Fruit fly (Drosophila melanogaster) whole organism, pupa: ENCODE results near the gene CG14147.

Experiments used
- CG10348 ChIP-seq: fragments of 200-800 bp; sonication (Bioruptor generic); IDR thresholded peaks from 2 replicates; pipeline ENCODE4 v1.3.6; 2022; ENCODE audit warnings: missing biosample characterization, missing genetic modification characterization
- CG12605 ChIP-seq: fragments of 200-800 bp; sonication (Bioruptor generic); IDR thresholded peaks from 2 replicates; pipeline ENCODE4 v1.3.6; 2022; ENCODE audit warnings: missing biosample characterization, missing genetic modification characterization
- CG13204 ChIP-seq: fragments of 200-800 bp; sonication (Bioruptor generic); optimal IDR thresholded peaks from 2 replicates; lab custom pipeline; 2018; ENCODE audit warnings: missing biosample characterization, mild to moderate bottlenecking, missing genetic modification characterization, moderate library complexity
- CG14655 ChIP-seq: fragments of 200-800 bp; sonication (Bioruptor generic); optimal IDR thresholded peaks from 3 replicates; lab custom pipeline; 2017; ENCODE audit warnings: mild to moderate bottlenecking, missing biosample characterization, missing genetic modification reagents, missing genetic modification characterization
- CG32121 ChIP-seq: fragments of 200-800 bp; sonication (Bioruptor generic); IDR thresholded peaks from 2 replicates; pipeline ENCODE4 v1.3.6; 2022; ENCODE audit warnings: missing biosample characterization, missing genetic modification characterization
- CG4496 ChIP-seq: fragments of 200-800 bp; sonication (Bioruptor generic); IDR thresholded peaks from 3 replicates; pipeline ENCODE4 v1.3.6; 2022; ENCODE audit warnings: missing biosample characterization, missing genetic modification characterization
- CG8301 ChIP-seq: fragments of 200-800 bp; sonication (Bioruptor generic); optimal IDR thresholded peaks from 2 replicates; lab custom pipeline; 2018; ENCODE audit warnings: missing biosample characterization, mild to moderate bottlenecking, missing genetic modification characterization
- D1 ChIP-seq: fragments of 200-800 bp; sonication (Bioruptor generic); optimal IDR thresholded peaks from 2 replicates; lab custom pipeline; 2018; ENCODE audit warnings: missing biosample characterization, mild to moderate bottlenecking, missing genetic modification characterization, moderate library complexity
- Snoo ChIP-seq: fragments of 200-800 bp; sonication (Bioruptor generic); optimal IDR thresholded peaks from 3 replicates; lab custom pipeline; 2017; ENCODE audit warnings: missing biosample characterization, mild to moderate bottlenecking, missing genetic modification characterization, inconsistent platforms
- rn ChIP-seq: fragments of 200-800 bp; sonication (Bioruptor generic); IDR thresholded peaks from 2 replicates; pipeline ENCODE4 v1.3.6; 2022; ENCODE audit warnings: missing biosample characterization, missing genetic modification characterization

dm6 chr3L:10965731-10966647 is 6.5 kb upstream of the CG14147 start:
- TF ChIP-seq D1 = no peak
- peak; percentile 70; the same call in 2 of the 3 replicates for TF ChIP-seq CG4496 (GFP tag; lab: Robert Waterston, UW)
- TF ChIP-seq CG8301 (tag; lab: Kevin White, UChicago) = peak; percentile 17
- no peak for TF ChIP-seq rn (GFP tag; lab: Robert Waterston, UW)
- peak; percentile 67; the same call in 1 of the 2 replicates for TF ChIP-seq CG32121 (GFP tag; lab: Robert Waterston, UW)
- peak; percentile 29 for TF ChIP-seq CG14655
- peak; percentile 78 for TF ChIP-seq Snoo
- no peak for TF ChIP-seq CG13204
- no peak for TF ChIP-seq CG10348
- no peak for TF ChIP-seq CG12605 (GFP tag; lab: Robert Waterston, UW)
